Fruit fly (Drosophila melanogaster) whole organism, wandering third instar larva: Measurements from ENCODE around the gene Rph.
A peak's percentile ranks its signal among the peaks of the same experiment; 100 is the strongest.

Experiments used
- CG32264 ChIP-seq: fragments of 200-800 bp; sonication (Bioruptor generic); optimal IDR thresholded peaks from 2 replicates; lab custom pipeline; 2016; ENCODE audit warnings: missing biosample characterization, missing genetic modification characterization
- Dfd ChIP-seq: fragments of >200 bp; optimal IDR thresholded peaks from 2 replicates; lab custom pipeline; 2017; ENCODE audit warnings: missing biosample characterization, missing genetic modification characterization
- HLH106 ChIP-seq: fragments of 200-800 bp; optimal IDR thresholded peaks from 3 replicates; lab custom pipeline; 2019; ENCODE audit warnings: missing biosample characterization, mild to moderate bottlenecking, missing genetic modification characterization, moderate library complexity
- Jra ChIP-seq: sonication (Bioruptor generic); optimal IDR thresholded peaks from 2 replicates; lab custom pipeline; 2016; ENCODE audit warnings: missing biosample characterization, missing genetic modification characterization
- Vsx2 ChIP-seq: fragments of 200-300, 225-300 bp; sonication (Bioruptor generic); optimal IDR thresholded peaks from 2 replicates; lab custom pipeline; 2018; ENCODE audit warnings: missing biosample characterization, missing genetic modification characterization; ENCODE audit not compliant: partially characterized antibody
- dmrt93B ChIP-seq: fragments of 200-800 bp; sonication (Bioruptor generic); optimal IDR thresholded peaks from 2 replicates; lab custom pipeline; 2018; ENCODE audit warnings: missing biosample characterization, mild to moderate bottlenecking, missing genetic modification characterization
- dsf ChIP-seq: sonication (Bioruptor generic); optimal IDR thresholded peaks from 2 replicates; lab custom pipeline; 2016; ENCODE audit warnings: missing biosample characterization, missing genetic modification characterization, borderline replicate concordance
- jim ChIP-seq: fragments of 175-275, 200-325 bp; sonication (Bioruptor generic); optimal IDR thresholded peaks from 2 replicates; lab custom pipeline; 2016; ENCODE audit warnings: missing biosample characterization, mild to moderate bottlenecking, missing genetic modification characterization
- psq ChIP-seq: fragments of 200-800 bp; sonication (Bioruptor generic); optimal IDR thresholded peaks from 3 replicates; lab custom pipeline; 2017; ENCODE audit warnings: missing biosample characterization, mild to moderate bottlenecking, missing genetic modification characterization, moderate library complexity
- sv ChIP-seq: fragments of 200-800 bp; sonication (Bioruptor generic); optimal IDR thresholded peaks from 3 replicates; lab custom pipeline; 2016; ENCODE audit warnings: missing biosample characterization, missing genetic modification characterization

DNA sequence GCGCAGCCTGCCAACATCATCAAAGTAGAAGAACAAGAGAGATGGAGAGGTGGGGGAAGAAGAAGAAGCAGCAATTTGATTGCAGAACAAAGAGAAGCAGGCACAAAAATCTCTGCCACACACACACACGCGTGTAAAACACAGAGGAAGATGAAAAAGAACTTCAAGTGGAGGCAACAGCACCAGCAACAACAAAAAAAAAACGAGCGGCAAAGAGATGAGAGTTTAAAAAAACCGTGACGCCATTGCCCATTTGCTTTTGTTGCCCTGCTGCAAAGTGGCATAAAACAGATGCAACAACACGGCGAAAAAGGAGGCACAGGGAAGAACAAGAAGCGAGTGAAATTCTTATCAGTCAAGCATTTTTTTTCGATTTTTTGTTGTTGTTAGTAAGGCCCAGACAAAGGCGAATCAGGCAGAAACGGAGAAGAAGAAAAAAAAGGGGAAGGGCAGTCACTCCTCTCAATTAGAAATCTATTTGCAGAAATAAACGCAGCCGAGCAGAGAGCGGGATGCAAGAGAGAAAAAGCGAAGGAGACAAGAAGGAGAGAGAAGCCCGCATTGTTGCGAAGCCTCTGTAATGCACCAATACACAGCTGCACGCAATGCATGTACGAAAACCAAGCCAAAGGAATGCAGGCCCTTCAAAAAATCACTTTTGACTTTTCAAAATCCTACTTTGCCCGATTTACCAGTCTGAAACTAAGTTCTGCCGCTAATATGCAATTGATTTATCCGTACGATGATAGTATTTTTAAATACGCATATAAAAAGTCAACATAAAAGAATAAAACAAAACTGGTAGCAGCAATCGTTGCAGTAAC is 15.5 kb downstream of the Rph start:
- TF ChIP-seq dmrt93B (no peak), Jra (GFP tag; lab: Kevin White, UChicago) (peak; percentile 25), CG32264 (GFP tag; lab: Kevin White, UChicago) (no peak), Dfd (GFP tag; lab: Kevin White, UChicago) (no peak), psq (GFP tag; lab: Kevin White, UChicago) (peak; percentile 88), dsf (GFP tag; lab: Kevin White, UChicago) (no peak), Vsx2 (GFP tag; lab: Kevin White, UChicago) (no peak), jim (no peak), HLH106 (no peak), sv (no peak)
